Worm (Caenorhabditis elegans) whole organism, late embryonic: Measurements from ENCODE around the gene ubh-2.

Experiments used
- C08G9.2 ChIP-seq: sonication (generic microtip); optimal IDR thresholded peaks from 2 replicates; lab custom pipeline; 2016; ENCODE audit warnings: mild to moderate bottlenecking, missing genetic modification characterization, moderate library complexity, missing compliant biosample characterization
- Y22D7AL.16 ChIP-seq: sonication (generic microtip); optimal IDR thresholded peaks from 2 replicates; lab custom pipeline; 2016; ENCODE audit warnings: missing genetic modification characterization, missing compliant biosample characterization
- ceh-14 ChIP-seq: sonication (generic microtip); optimal IDR thresholded peaks from 2 replicates; lab custom pipeline; 2016; ENCODE audit warnings: missing genotype, missing genetic modification characterization, missing compliant biosample characterization
- dmd-4 ChIP-seq: sonication (generic microtip); optimal IDR thresholded peaks from 2 replicates; lab custom pipeline; 2016; ENCODE audit warnings: borderline replicate concordance, missing genetic modification characterization, missing compliant biosample characterization
- fkh-6 ChIP-seq: sonication (generic microtip); optimal IDR thresholded peaks from 2 replicates; lab custom pipeline; 2016; ENCODE audit warnings: missing genetic modification characterization, missing compliant biosample characterization
- lin-11 ChIP-seq: fragments of 200-800 bp; sonication (Bioruptor generic); optimal IDR thresholded peaks from 2 replicates; lab custom pipeline; 2018; ENCODE audit warnings: mild to moderate bottlenecking, missing genetic modification characterization, missing compliant biosample characterization
- unc-55 ChIP-seq: sonication (generic microtip); optimal IDR thresholded peaks from 2 replicates; lab custom pipeline; 2017; ENCODE audit warnings: missing biosample characterization, missing genetic modification reagents, missing genetic modification characterization

DNA sequence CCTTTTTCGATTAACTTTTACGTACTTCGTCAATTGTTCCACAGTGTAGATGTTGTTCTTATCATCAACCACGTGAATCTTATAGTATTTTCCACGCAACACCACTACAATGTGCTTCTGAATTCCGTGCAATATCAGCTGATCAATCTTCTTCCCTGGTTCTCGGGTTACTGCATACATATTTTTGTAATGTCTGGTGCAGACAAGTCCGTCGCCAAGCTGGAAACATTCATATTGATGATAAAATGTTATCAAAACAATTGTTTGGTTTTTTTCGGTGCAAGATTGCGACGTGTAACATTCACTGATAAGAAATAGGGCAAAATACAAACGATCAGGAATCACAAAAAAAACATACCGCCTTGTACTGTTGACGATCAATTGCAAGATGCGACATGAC lies 17.1 kb downstream of the ubh-2 start:
- TF ChIP-seq ceh-14 (no peak), fkh-6 (no peak), Y22D7AL.16 (tag; lab: Kevin White, UChicago) (no peak), lin-11 (tag; lab: Kevin White, UChicago) (no peak), unc-55 (no peak), C08G9.2 (tag; lab: Kevin White, UChicago) (no peak), dmd-4 (tag; lab: Kevin White, UChicago) (no peak)
